Fruit fly (Drosophila melanogaster) whole organism, embryonic: Measurements from ENCODE around the gene eIF4E5.
A peak's percentile ranks its signal among the peaks of the same experiment; 100 is the strongest.

Experiments
- Atf-2 ChIP-seq: fragments of 200-800 bp; sonication (Bioruptor generic); optimal IDR thresholded peaks from 2 replicates; lab custom pipeline; 2016; ENCODE audit warnings: missing biosample characterization, missing genetic modification characterization
- Awh ChIP-seq: fragments of 200-800 bp; sonication (Bioruptor generic); IDR thresholded peaks from 2 replicates; pipeline ENCODE4, ENCODE4 v1.3.6; 2022; ENCODE audit warnings: missing biosample characterization, missing genetic modification characterization
- CG10431 ChIP-seq: fragments of 200-800 bp; sonication (Bioruptor generic); optimal IDR thresholded peaks from 3 replicates; lab custom pipeline; 2018; ENCODE audit warnings: missing biosample characterization, mild to moderate bottlenecking, missing genetic modification characterization
- CG10565 ChIP-seq: fragments of 200-800 bp; sonication (Bioruptor generic); optimal IDR thresholded peaks from 3 replicates; lab custom pipeline; 2016; ENCODE audit warnings: missing biosample characterization, mild to moderate bottlenecking, missing genetic modification characterization
- CG11085 ChIP-seq: fragments of 200-800 bp; sonication (Bioruptor generic); IDR thresholded peaks from 2 replicates; pipeline ENCODE4 v1.3.6; 2022; ENCODE audit warnings: missing biosample characterization, missing genetic modification characterization
- CG11398 ChIP-seq: fragments of 200-800 bp; sonication (Bioruptor generic); optimal IDR thresholded peaks from 2 replicates; lab custom pipeline; 2016; ENCODE audit warnings: missing biosample characterization, missing genetic modification characterization
- CG12155 ChIP-seq: fragments of 200-800 bp; sonication (Bioruptor generic); optimal IDR thresholded peaks from 3 replicates; lab custom pipeline; 2016; ENCODE audit warnings: missing biosample characterization, missing genetic modification characterization
- CG14441 ChIP-seq: fragments of 200-800 bp; sonication (Bioruptor generic); IDR thresholded peaks from 2 replicates; pipeline ENCODE4 v1.3.6; 2022; ENCODE audit warnings: missing biosample characterization, missing genetic modification characterization
- CG14710 ChIP-seq: fragments of 200-800 bp; sonication (Bioruptor generic); optimal IDR thresholded peaks from 3 replicates; lab custom pipeline; 2019; ENCODE audit warnings: missing biosample characterization, mild to moderate bottlenecking, missing genetic modification characterization, moderate library complexity
- CG1529 ChIP-seq: fragments of 200-800 bp; sonication (Bioruptor generic); optimal IDR thresholded peaks from 3 replicates; lab custom pipeline; 2018; ENCODE audit warnings: missing biosample characterization, missing genetic modification characterization
- CG17359 ChIP-seq: fragments of 200-800 bp; sonication (Bioruptor generic); optimal IDR thresholded peaks from 3 replicates; lab custom pipeline; 2018; ENCODE audit warnings: missing biosample characterization, mild to moderate bottlenecking, missing genetic modification characterization, moderate library complexity
- CG18262 ChIP-seq: fragments of 200-800 bp; optimal IDR thresholded peaks from 3 replicates; lab custom pipeline; 2019; ENCODE audit warnings: missing biosample characterization, mild to moderate bottlenecking, missing genetic modification characterization, moderate library complexity
- CG2129 ChIP-seq: fragments of 200-800 bp; sonication (Bioruptor generic); IDR thresholded peaks from 2 replicates; pipeline ENCODE4 v1.3.6; 2022; ENCODE audit warnings: missing biosample characterization, missing genetic modification characterization; ENCODE audit not compliant: partially characterized antibody
- CG2678 ChIP-seq: fragments of 200-800 bp; sonication (Bioruptor generic); optimal IDR thresholded peaks from 3 replicates; lab custom pipeline; 2019; ENCODE audit warnings: missing biosample characterization, mild to moderate bottlenecking, missing genetic modification characterization, moderate library complexity
- CG30020 ChIP-seq: fragments of 200-800 bp; optimal IDR thresholded peaks from 2 replicates; lab custom pipeline; 2019; ENCODE audit warnings: missing biosample characterization, mild to moderate bottlenecking, missing genetic modification characterization, moderate library complexity
- CG32532 ChIP-seq: fragments of 200-800 bp; sonication (Bioruptor generic); IDR thresholded peaks from 2 replicates; pipeline ENCODE4 v1.3.6; 2022; ENCODE audit warnings: missing biosample characterization, missing genetic modification characterization
- CG42726 ChIP-seq: fragments of 200-800 bp; sonication (Bioruptor generic); IDR thresholded peaks from 2 replicates; pipeline ENCODE4 v1.3.6; 2022; ENCODE audit warnings: missing biosample characterization, missing genetic modification characterization; ENCODE audit not compliant: partially characterized antibody
- CG4617 ChIP-seq: fragments of 200-800 bp; sonication (Bioruptor generic); optimal IDR thresholded peaks from 3 replicates; lab custom pipeline; 2016; ENCODE audit warnings: missing biosample characterization, missing genetic modification characterization, borderline replicate concordance
- CG4707 ChIP-seq: fragments of 200-800 bp; sonication (Bioruptor generic); optimal IDR thresholded peaks from 2 replicates; lab custom pipeline; 2018; ENCODE audit warnings: missing biosample characterization, mild to moderate bottlenecking, missing genetic modification characterization, moderate library complexity
- CG6765 ChIP-seq: fragments of 200-800 bp; sonication (Bioruptor generic); optimal IDR thresholded peaks from 3 replicates; lab custom pipeline; 2017; ENCODE audit warnings: missing biosample characterization, mild to moderate bottlenecking, missing genetic modification characterization
- CG6813 ChIP-seq: fragments of 200-800 bp; sonication (Bioruptor generic); optimal IDR thresholded peaks from 2 replicates; lab custom pipeline; 2017; ENCODE audit warnings: missing biosample characterization, missing genetic modification characterization, mild to moderate bottlenecking, moderate library complexity, missing genetic modification reagents
- CG7271 ChIP-seq: fragments of 200-800 bp; sonication (Bioruptor generic); optimal IDR thresholded peaks from 2 replicates; lab custom pipeline; 2018; ENCODE audit warnings: missing biosample characterization, mild to moderate bottlenecking, missing genetic modification characterization, moderate library complexity
- CG7357 ChIP-seq: fragments of 200-800 bp; sonication (Bioruptor generic); IDR thresholded peaks from 3 replicates; pipeline ENCODE4 v1.3.6; 2022; ENCODE audit warnings: missing biosample characterization, missing genetic modification characterization
- CG7839 ChIP-seq: fragments of 200-800 bp; sonication (Bioruptor generic); optimal IDR thresholded peaks from 3 replicates; lab custom pipeline; 2018; ENCODE audit warnings: missing biosample characterization, mild to moderate bottlenecking, missing genetic modification characterization, moderate library complexity
- CG8281 ChIP-seq: fragments of 200-800 bp; sonication (Bioruptor generic); optimal IDR thresholded peaks from 2 replicates; lab custom pipeline; 2018; ENCODE audit warnings: missing biosample characterization, mild to moderate bottlenecking, missing genetic modification characterization, moderate library complexity
- E2f2 ChIP-seq: fragments of 200-800 bp; sonication (Bioruptor generic); IDR thresholded peaks from 2 replicates; pipeline ENCODE4 v1.3.6; 2022; ENCODE audit warnings: missing biosample characterization, missing genetic modification characterization
- Elba2 ChIP-seq: fragments of 200-800 bp; sonication (Bioruptor generic); optimal IDR thresholded peaks from 3 replicates; lab custom pipeline; 2016; ENCODE audit warnings: missing biosample characterization, missing genetic modification characterization
- HmgD ChIP-seq: fragments of 200-800 bp; sonication (Bioruptor generic); optimal IDR thresholded peaks from 3 replicates; lab custom pipeline; 2016; ENCODE audit warnings: missing biosample characterization, missing genetic modification characterization
- Meics ChIP-seq: fragments of 200-800 bp; sonication (Bioruptor generic); optimal IDR thresholded peaks from 2 replicates; lab custom pipeline; 2017; ENCODE audit warnings: missing biosample characterization, mild to moderate bottlenecking, missing genetic modification characterization
- Opbp ChIP-seq: fragments of 200-800 bp; sonication (Bioruptor generic); IDR thresholded peaks from 3 replicates; pipeline ENCODE4 v1.3.6; 2022; ENCODE audit warnings: missing biosample characterization, missing genetic modification characterization; ENCODE audit not compliant: partially characterized antibody
- TFAM ChIP-seq: fragments of 200-800 bp; sonication (Bioruptor generic); optimal IDR thresholded peaks from 2 replicates; lab custom pipeline; 2017; ENCODE audit warnings: missing biosample characterization, missing genetic modification characterization, inconsistent platforms
- Trl ChIP-seq, 3 experiments: fragments of >200 bp in 2 of 3; fragments of 200-800 bp in 1 of 3; sonication (Bioruptor generic) in 1 of 3; optimal IDR thresholded peaks; 2 replicates in 1 of 3; 3 replicates in 2 of 3; lab custom pipeline; 2016 to 2017; ENCODE audit warnings: missing biosample characterization in 1 of 3, missing genetic modification characterization in 1 of 3
- Usf ChIP-seq: fragments of 200-800 bp; sonication (Bioruptor generic); optimal IDR thresholded peaks from 2 replicates; lab custom pipeline; 2017; ENCODE audit warnings: missing genotype, missing biosample characterization, missing genetic modification characterization
- az2 ChIP-seq: fragments of 200-800 bp; sonication (Bioruptor generic); optimal IDR thresholded peaks from 3 replicates; lab custom pipeline; 2016; ENCODE audit warnings: missing biosample characterization, missing genetic modification characterization
- croc ChIP-seq: fragments of 200-800 bp; sonication (Bioruptor generic); conservative IDR thresholded peaks from 3 replicates; pipeline ENCODE4 v1.3.6; 2022; ENCODE audit warnings: missing biosample characterization, missing genetic modification characterization
- exex ChIP-seq: fragments of 200-800 bp; sonication (Bioruptor generic); optimal IDR thresholded peaks from 4 replicates; lab custom pipeline; 2018; ENCODE audit warnings: missing biosample characterization, mild to moderate bottlenecking, missing genetic modification characterization, moderate library complexity
- grn ChIP-seq: fragments of 200-800 bp; sonication (Bioruptor generic); optimal IDR thresholded peaks from 3 replicates; lab custom pipeline; 2017; ENCODE audit warnings: missing biosample characterization, missing genetic modification characterization
- h ChIP-seq: fragments of >200 bp; optimal IDR thresholded peaks from 2 replicates; lab custom pipeline; 2017
- hth ChIP-seq: fragments of >200 bp; optimal IDR thresholded peaks from 2 replicates; lab custom pipeline; 2017; ENCODE audit warnings: inconsistent platforms
- inv ChIP-seq: fragments of 200-800 bp; sonication (Bioruptor generic); IDR thresholded peaks from 2 replicates; pipeline ENCODE4 v1.3.6; 2022; ENCODE audit warnings: missing biosample characterization, missing genetic modification characterization; ENCODE audit not compliant: partially characterized antibody
- nerfin-1 ChIP-seq: fragments of 200-800 bp; sonication (Bioruptor generic); optimal IDR thresholded peaks from 3 replicates; lab custom pipeline; 2019; ENCODE audit warnings: missing biosample characterization, mild to moderate bottlenecking, missing genetic modification characterization, moderate library complexity
- nmo ChIP-seq: fragments of 200-800 bp; sonication (Bioruptor generic); optimal IDR thresholded peaks from 2 replicates; lab custom pipeline; 2018; ENCODE audit warnings: missing biosample characterization, mild to moderate bottlenecking, missing genetic modification characterization, moderate library complexity
- scrt ChIP-seq: fragments of 200-800 bp; sonication (Bioruptor generic); optimal IDR thresholded peaks from 2 replicates; lab custom pipeline; 2018; ENCODE audit warnings: missing biosample characterization, mild to moderate bottlenecking, missing genetic modification characterization, moderate library complexity
- slp2 ChIP-seq: fragments of 200-800 bp; sonication (Bioruptor generic); optimal IDR thresholded peaks from 2 replicates; lab custom pipeline; 2016; ENCODE audit warnings: missing biosample characterization, missing genetic modification characterization
- tll ChIP-seq, 2 experiments: fragments of 200-800 bp in 1 of 2; fragments of >200 bp in 1 of 2; sonication (Bioruptor generic) in 1 of 2; optimal IDR thresholded peaks; 2 replicates each; lab custom pipeline; 2017 to 2019; ENCODE audit warnings: missing biosample characterization in 2 of 2, missing genetic modification characterization in 2 of 2, mild to moderate bottlenecking in 1 of 2, moderate library complexity in 1 of 2
- toy ChIP-seq: fragments of 200-800 bp; sonication (Bioruptor generic); IDR thresholded peaks from 2 replicates; pipeline ENCODE4 v1.3.6; 2022; ENCODE audit warnings: missing biosample characterization, missing genetic modification characterization
- trem ChIP-seq: fragments of 200-800 bp; optimal IDR thresholded peaks from 3 replicates; lab custom pipeline; 2019; ENCODE audit warnings: missing biosample characterization, mild to moderate bottlenecking, missing genetic modification characterization, moderate library complexity
- usp ChIP-seq: fragments of >200 bp; optimal IDR thresholded peaks from 2 replicates; lab custom pipeline; 2017; ENCODE audit warnings: missing biosample characterization, missing genetic modification characterization
- wor ChIP-seq: fragments of 200-800 bp; sonication (Bioruptor generic); IDR thresholded peaks from 2 replicates; pipeline ENCODE4 v1.3.6; 2022; ENCODE audit warnings: missing biosample characterization, missing genetic modification characterization

Gene eIF4E5

dm6 chr3L:7850771-7851358 lies 43.8 kb upstream of the eIF4E5 start (continued):
- TF ChIP-seq E2f2 (GFP tag; lab: Robert Waterston, UW): peak; percentile 70
- peak; percentile 16 for TF ChIP-seq Usf (GFP tag; lab: Kevin White, UChicago)
- peak; percentile 6 for TF ChIP-seq CG4617 (GFP tag; lab: Kevin White, UChicago)
- peak; percentile 85 for TF ChIP-seq nerfin-1 (tag; lab: Kevin White, UChicago)
- peak; percentile 87 for TF ChIP-seq slp2 (GFP tag; lab: Kevin White, UChicago)
- peak; percentile 87 for TF ChIP-seq Awh (GFP tag; lab: Robert Waterston, UW)
- no peak for TF ChIP-seq usp (GFP tag; lab: Kevin White, UChicago)
- no peak for TF ChIP-seq Opbp (GFP tag; lab: Robert Waterston, UW)
- TF ChIP-seq CG42726 (GFP tag; lab: Robert Waterston, UW): no peak
- peak; percentile 87 for TF ChIP-seq CG6813 (GFP tag; lab: Kevin White, UChicago)
- TF ChIP-seq CG4707 (GFP tag; lab: Kevin White, UChicago): peak; percentile 39
- TF ChIP-seq grn (GFP tag; lab: Kevin White, UChicago): peak; percentile 94
- TF ChIP-seq CG2129 (GFP tag; lab: Robert Waterston, UW): no peak
- peak; percentile 92 for TF ChIP-seq exex (tag; lab: Kevin White, UChicago)
- peak; percentile 58 for TF ChIP-seq CG10431 (GFP tag; lab: Kevin White, UChicago)
- TF ChIP-seq CG17359 (tag; lab: Kevin White, UChicago): peak; percentile 95
- TF ChIP-seq HmgD (GFP tag; lab: Kevin White, UChicago): peak; percentile 77
- no peak for TF ChIP-seq inv
- TF ChIP-seq CG11085 (GFP tag; lab: Robert Waterston, UW): peak; percentile 75
- peak; percentile 87 for TF ChIP-seq nmo
- no peak for TF ChIP-seq CG7271 (tag; lab: Kevin White, UChicago)
- no peak for TF ChIP-seq h (lab: Kevin White, UChicago)
- peak; percentile 83 for TF ChIP-seq CG6765 (GFP tag; lab: Kevin White, UChicago)
- TF ChIP-seq hth: no peak
- peak; percentile 84 for TF ChIP-seq scrt
- TF ChIP-seq CG14441: peak; percentile 93
- peak; percentile 68 for TF ChIP-seq wor (GFP tag; lab: Robert Waterston, UW)
- peak; percentile 74 for TF ChIP-seq toy (GFP tag; lab: Robert Waterston, UW)
- TF ChIP-seq CG2678 (tag; lab: Kevin White, UChicago): peak; percentile 95
- no peak for TF ChIP-seq Trl (optimal IDR thresholded peaks at IDR 0.05; lab: Kevin White, UChicago)
- peak; percentile 89 for TF ChIP-seq Trl (GFP tag; optimal IDR thresholded peaks at IDR 0.05; lab: Kevin White, UChicago)
- peak; percentile 53; the same call in 2 of the 3 replicates for TF ChIP-seq croc (GFP tag; lab: Robert Waterston, UW)
- TF ChIP-seq CG18262: peak; percentile 86
- no peak for TF ChIP-seq tll (GFP tag; optimal IDR thresholded peaks at IDR 0.05; lab: Kevin White, UChicago)
- TF ChIP-seq CG30020 (tag; lab: Kevin White, UChicago): peak; percentile 16
- TF ChIP-seq CG8281 (tag; lab: Kevin White, UChicago): peak; percentile 60
- no peak for TF ChIP-seq Elba2 (GFP tag; lab: Kevin White, UChicago)
- TF ChIP-seq CG12155: peak; percentile 80
- no peak for TF ChIP-seq CG10565 (GFP tag; lab: Kevin White, UChicago)
- peak; percentile 81 for TF ChIP-seq CG14710 (tag; lab: Kevin White, UChicago)
- TF ChIP-seq Meics: peak; percentile 92
- TF ChIP-seq CG11398 (GFP tag; lab: Kevin White, UChicago): peak; percentile 81
- peak; percentile 90 for TF ChIP-seq CG32532 (GFP tag; lab: Robert Waterston, UW)
- peak; percentile 70 for TF ChIP-seq CG1529 (GFP tag; lab: Kevin White, UChicago)
- peak; percentile 86 for TF ChIP-seq Atf-2 (GFP tag; lab: Kevin White, UChicago)
- TF ChIP-seq CG7357: peak; percentile 67; the same call in 2 of the 3 replicates
- peak; percentile 46 for TF ChIP-seq TFAM
- TF ChIP-seq CG7839 (tag; lab: Kevin White, UChicago): peak; percentile 91
- peak; percentile 80 for TF ChIP-seq az2 (GFP tag; lab: Kevin White, UChicago)
- TF ChIP-seq trem (tag; lab: Kevin White, UChicago): peak; percentile 69
